3 worm cellular contexts compared by ENCODE assay signal in genomic region chrX:12320737-12321136, ce11.
A peak's percentile ranks its signal among the peaks of the same experiment; 100 is the strongest.
TF ChIP-seq lines count a peak whose summit lies in the region.

TSS of gene ceh-40 (minus strand) at chrX:12320777.

TF ChIP-seq in whole organism, late embryonic, 69 proteins besides CTCF, POLR2A, EP300 and RAD21:
- TF ChIP-seq tbx-2 (tag; optimal IDR thresholded peaks at IDR 0.05; lab: Kevin White, UChicago) (peak; percentile 35), elt-2 (tag; optimal IDR thresholded peaks at IDR 0.05; lab: Kevin White, UChicago) (peak; percentile 26), unc-55 (GFP tag; optimal IDR thresholded peaks at IDR 0.05; lab: Kevin White, UChicago) (peak; percentile 49), K09A11.1 (tag; optimal IDR thresholded peaks at IDR 0.05; lab: Kevin White, UChicago; ENCODE audit: insufficient read depth) (no peak)
TF ChIP-seq in whole organism, late embryonic: peak in this region for 3.

TF ChIP-seq in whole organism, mixed stage, embryonic, 35 proteins besides CTCF, POLR2A, EP300 and RAD21:
- TF ChIP-seq mep-1 (tag; optimal IDR thresholded peaks at IDR 0.05; lab: Kevin White, UChicago) (no peak), cnd-1 (tag; optimal IDR thresholded peaks at IDR 0.05; lab: Kevin White, UChicago) (peak; percentile 36), mls-2 (tag; optimal IDR thresholded peaks at IDR 0.05; lab: Kevin White, UChicago) (no peak), M03D4.4 (tag; optimal IDR thresholded peaks at IDR 0.05; lab: Kevin White, UChicago) (no peak), pha-4 (tag; optimal IDR thresholded peaks at IDR 0.05; lab: Kevin White, UChicago) (no peak), ceh-39 (tag; optimal IDR thresholded peaks at IDR 0.05; lab: Kevin White, UChicago) (peak; percentile 63), unc-62 (GFP tag; optimal IDR thresholded peaks at IDR 0.05; lab: Kevin White, UChicago) (peak; percentile 51), zip-8 (tag; optimal IDR thresholded peaks at IDR 0.05; lab: Kevin White, UChicago) (peak; percentile 50), nhr-2 (tag; optimal IDR thresholded peaks at IDR 0.05; lab: Kevin White, UChicago) (peak; percentile 74)

TF ChIP-seq in whole organism, young adult, 124 proteins besides CTCF, POLR2A, EP300 and RAD21:
- no peak for TF ChIP-seq bed-2 (GFP tag; IDR thresholded peaks at IDR 0.05; lab: Robert Waterston, UW)
- TF ChIP-seq ztf-3 (GFP tag; optimal IDR thresholded peaks at IDR 0.05; lab: Kevin White, UChicago): no peak
- TF ChIP-seq unc-62 (GFP tag; optimal IDR thresholded peaks at IDR 0.05; lab: Kevin White, UChicago): peak; percentile 5
- TF ChIP-seq ceh-91 (GFP tag; IDR thresholded peaks at IDR 0.05; lab: Robert Waterston, UW): no peak
